Fruit fly (Drosophila melanogaster) whole organism, embryonic: ENCODE measurements around the gene ImpE1.

Source experiments
- CG14965 ChIP-seq: fragments of 200-800 bp; sonication (Bioruptor generic); optimal IDR thresholded peaks from 2 replicates; lab custom pipeline; 2016; ENCODE audit warnings: missing biosample characterization, missing genetic modification characterization, borderline replicate concordance
- Sin3A ChIP-seq: fragments of >200 bp; optimal IDR thresholded peaks from 2 replicates; lab custom pipeline; 2018
- croc ChIP-seq: fragments of 200-800 bp; sonication (Bioruptor generic); conservative IDR thresholded peaks from 3 replicates; pipeline ENCODE4 v1.3.6; 2022; ENCODE audit warnings: missing biosample characterization, missing genetic modification characterization

- TF ChIP-seq Sin3A (lab: Kevin White, UChicago) (no peak), croc (GFP tag; lab: Robert Waterston, UW) (no peak), CG14965 (GFP tag; lab: Kevin White, UChicago) (no peak)
These were observed 21.3 kb downstream of the ImpE1 start, which contains the start of gene Jon66Cii for dm6 chr3L:8393549-8393948.
